Worm (Caenorhabditis elegans) whole organism, dauer: Measurements from ENCODE around the gene str-32.

Source experiments
- unc-62 ChIP-seq: sonication (generic microtip); optimal IDR thresholded peaks from 2 replicates; lab custom pipeline; 2017; ENCODE audit warnings: missing biosample characterization, missing genetic modification reagents, missing genetic modification characterization

Gene str-32

DNA sequence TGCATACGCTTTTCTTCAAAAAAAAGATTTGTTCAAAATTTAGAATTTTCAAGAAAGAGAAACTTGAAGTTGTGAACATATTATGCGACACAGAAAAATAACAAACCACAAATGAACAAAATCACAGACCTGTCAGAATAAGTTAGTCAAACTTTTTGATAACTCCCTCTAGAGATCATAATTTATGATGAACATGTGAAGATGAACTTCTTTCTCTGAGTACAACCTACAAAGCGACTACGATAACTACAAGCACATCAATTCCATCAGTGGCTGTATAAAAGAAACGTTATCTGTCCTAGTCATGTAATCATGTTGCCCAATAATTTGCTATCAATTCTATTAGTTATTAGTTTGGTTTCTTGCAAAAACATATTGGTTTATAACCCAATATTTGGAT lies 14.5 kb upstream of the str-32 start, which contains the start of gene ugt-9:
TSS of gene ugt-9 (plus strand) at position 305 of the 400 bp plus-strand sequence.
- no peak for TF ChIP-seq unc-62 (GFP tag; lab: Kevin White, UChicago)

DNA sequence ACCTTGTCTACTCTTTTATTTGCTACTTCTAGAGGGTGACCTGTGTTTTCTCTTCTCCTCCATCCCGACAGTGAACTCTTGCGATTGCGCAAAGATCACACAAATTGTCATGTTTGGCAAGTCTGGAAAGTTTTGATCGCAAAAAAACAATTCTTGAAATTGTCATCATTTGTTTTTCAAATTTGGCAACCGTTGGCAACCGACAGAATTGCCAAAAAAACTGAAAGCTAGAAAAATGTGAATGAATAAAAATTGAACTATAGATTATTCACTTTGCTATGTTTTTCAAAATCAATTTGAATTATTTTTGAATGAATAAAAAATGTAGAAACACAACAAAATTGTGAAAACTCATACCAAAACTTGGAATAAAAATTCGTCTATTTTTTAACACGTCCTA lies 13.7 kb upstream of the str-32 start, which contains the start of gene ugt-11:
TSS of gene ugt-11 (minus strand) at position 101 of the 400 bp plus-strand sequence.
- no peak for TF ChIP-seq unc-62 (GFP tag; lab: Kevin White, UChicago)

DNA sequence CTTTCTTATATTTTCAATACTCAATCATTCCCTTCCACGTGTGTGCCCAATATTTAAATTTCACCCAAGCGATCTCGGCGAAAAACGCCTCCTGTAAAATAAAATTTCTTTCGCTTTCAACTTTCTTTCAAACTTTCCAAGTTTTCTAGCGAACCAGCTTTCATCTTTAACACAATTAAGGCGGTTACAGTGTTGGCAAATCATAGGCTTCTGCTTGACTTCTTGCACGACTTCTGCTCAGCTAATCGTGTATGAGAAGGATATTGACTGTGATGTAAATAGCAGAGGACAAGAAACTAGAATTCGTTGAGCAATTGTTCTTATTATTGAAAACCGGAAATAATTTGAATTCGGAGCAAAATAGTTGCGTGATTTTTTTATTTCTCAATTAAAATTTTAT lies 10.0 kb upstream of the str-32 start:
- no peak for TF ChIP-seq unc-62 (GFP tag; lab: Kevin White, UChicago)

DNA sequence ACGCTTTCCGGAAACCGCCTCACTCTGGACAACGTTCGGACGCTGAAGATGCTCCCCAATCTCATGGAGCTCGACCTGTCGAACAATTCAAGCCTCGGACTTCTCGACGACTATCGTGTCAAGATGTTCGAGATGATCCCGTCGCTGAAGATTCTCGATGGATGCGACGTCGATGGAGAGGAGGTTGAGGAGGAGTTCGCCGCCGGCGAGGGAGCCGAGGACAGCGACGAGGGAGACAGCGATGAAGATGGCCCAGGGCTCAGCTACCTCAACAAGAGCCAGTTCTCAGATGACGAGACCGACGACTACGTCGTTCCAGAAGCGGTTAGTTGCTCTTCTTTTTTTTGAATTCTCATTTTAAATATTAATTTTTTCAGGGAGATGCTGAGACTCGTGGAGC lies 9.5 kb upstream of the str-32 start:
- TF ChIP-seq unc-62 (GFP tag; lab: Kevin White, UChicago): no peak

DNA sequence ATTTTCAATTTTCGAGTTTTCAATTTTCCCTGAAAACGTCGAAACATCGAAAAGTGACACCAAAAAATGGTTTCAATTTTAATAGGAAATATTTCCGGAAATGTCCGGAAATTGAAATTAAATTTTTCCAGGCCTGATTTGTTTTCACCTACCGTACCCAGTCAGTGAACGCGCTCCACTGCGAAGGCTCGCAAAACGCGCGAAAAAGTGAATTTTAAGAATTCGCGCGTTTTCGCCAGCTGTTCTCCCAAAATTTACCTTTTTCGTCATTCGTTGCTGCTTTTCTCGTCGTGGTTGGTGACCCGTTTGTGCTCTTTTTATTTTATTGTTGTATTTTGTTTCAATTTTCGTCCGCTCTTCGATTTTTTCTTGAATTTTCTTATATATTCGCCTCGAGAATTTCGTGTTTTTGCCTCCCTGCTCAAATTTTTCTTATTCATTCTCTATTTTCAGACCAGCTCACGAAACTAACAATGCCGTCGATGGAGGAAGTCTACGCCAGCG lies 8.8 kb upstream of the str-32 start, which contains the start of gene T19H12.2:
TSS of gene T19H12.2 (plus strand) at position 454 of the 504 bp plus-strand sequence.
- TF ChIP-seq unc-62 (GFP tag; lab: Kevin White, UChicago): no peak

DNA sequence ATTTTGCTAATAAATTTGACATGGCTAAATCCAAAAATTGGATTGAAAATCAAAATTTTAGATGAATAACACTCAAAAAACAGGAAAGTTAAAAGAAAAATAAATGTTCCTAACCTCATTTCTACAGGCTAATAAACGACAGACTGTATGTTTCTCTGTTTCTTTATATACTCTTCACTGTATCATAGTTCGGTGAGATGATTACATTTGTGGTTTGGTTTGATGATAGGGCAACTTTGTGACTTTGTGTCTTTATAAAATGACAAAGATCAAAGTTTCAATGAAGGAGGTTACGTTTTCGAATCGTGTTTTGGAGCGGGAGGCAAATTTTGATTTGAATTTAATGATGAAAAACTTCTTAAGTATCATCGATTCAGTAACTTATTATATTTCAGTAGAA lies 8.2 kb upstream of the str-32 start, which contains the start of gene ugt-12:
TSS of gene ugt-12 (minus strand) at position 153 of the 400 bp plus-strand sequence.
- TF ChIP-seq unc-62 (GFP tag; lab: Kevin White, UChicago): no peak

DNA sequence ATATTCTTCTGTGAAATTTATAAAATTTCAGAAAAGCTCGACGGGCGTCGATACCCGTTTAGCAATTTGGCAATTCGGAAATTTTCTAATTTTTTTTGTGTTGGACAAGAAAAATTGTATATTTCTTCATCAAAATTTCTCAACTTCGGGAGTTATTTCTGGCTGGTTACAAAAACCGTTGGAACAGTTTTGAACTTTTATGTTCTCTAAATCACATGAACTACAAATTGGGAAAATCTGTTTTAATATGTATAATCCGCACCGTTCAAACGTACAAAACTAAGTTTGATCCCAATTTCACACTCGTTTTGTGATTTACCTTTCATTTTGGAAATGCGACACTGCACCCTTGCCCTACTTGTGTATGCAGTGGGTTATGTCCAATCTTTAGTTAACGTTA lies 4.1 kb upstream of the str-32 start, which contains the start of gene T19H12.3:
TSS of gene T19H12.3 (plus strand) at position 301 of the 400 bp plus-strand sequence.
- no peak for TF ChIP-seq unc-62 (GFP tag; lab: Kevin White, UChicago)

DNA sequence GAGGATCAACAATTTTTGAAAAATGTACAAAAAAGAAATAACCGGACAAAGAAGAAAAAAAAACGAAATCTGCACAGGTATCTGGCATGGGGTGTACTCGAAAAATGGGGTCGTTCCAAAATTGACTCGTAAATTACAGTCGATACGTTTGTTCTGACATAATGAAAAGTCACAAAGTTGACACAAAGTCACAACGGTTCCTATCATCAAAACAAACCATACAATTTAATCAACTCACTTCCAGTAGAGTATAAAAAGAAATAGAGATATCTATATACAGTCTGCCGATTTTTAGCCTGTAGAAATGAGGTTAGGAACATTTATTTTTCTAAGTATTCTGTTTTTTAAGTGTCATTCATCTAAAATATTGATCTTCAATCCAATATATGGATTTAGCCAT lies 3.2 kb upstream of the str-32 start, which contains the start of gene T19H12.12:
TSS of gene T19H12.12 (plus strand) at position 301 of the 400 bp plus-strand sequence.
- no peak for TF ChIP-seq unc-62 (GFP tag; lab: Kevin White, UChicago)

DNA sequence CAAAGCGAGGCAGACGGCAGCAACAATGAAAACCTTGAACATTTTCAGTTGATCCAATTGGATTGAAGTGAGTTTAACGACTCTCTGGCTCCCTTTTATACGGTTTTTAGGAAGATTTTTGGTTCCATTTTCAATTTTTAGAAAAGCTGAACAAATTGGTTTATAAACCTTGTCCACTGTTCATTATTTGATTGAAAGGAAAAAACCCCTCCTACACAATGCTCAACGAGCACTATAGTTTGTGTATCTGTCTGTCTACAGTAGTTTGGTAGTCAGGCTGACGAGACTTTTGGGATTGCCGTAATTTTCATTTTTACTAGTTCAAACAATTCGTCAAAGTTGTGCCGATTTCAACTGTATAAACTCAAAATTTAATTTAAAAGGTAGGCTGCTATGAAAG lies 2.0 kb downstream of the str-32 start, which contains the start of gene T19H12.15:
TSS of gene T19H12.15 (minus strand) at position 101 of the 400 bp plus-strand sequence.
- no peak for TF ChIP-seq unc-62 (GFP tag; lab: Kevin White, UChicago)

DNA sequence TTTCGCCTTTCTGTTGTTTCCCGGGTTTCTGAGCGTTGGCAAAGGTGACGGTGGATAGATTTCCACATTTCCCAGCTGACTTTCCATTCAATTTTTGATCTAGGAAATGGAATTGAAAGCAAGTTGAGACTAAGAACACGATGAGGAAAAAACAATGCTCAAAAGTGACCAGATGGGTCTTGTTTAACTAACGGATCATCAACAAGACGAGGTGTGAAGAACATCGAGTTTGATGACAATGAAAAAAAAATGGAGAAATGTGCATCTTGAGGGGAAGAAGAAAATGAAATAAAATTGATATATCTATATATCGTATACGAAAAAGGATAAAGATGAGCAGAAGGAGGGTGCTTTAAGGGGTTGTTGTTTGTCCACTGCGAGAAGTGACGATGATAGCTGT lies 3.7 kb downstream of the str-32 start, which contains the start of gene T19H12.6:
TSS of gene T19H12.6 (minus strand) at position 101 of the 400 bp plus-strand sequence.
- no peak for TF ChIP-seq unc-62 (GFP tag; lab: Kevin White, UChicago)

DNA sequence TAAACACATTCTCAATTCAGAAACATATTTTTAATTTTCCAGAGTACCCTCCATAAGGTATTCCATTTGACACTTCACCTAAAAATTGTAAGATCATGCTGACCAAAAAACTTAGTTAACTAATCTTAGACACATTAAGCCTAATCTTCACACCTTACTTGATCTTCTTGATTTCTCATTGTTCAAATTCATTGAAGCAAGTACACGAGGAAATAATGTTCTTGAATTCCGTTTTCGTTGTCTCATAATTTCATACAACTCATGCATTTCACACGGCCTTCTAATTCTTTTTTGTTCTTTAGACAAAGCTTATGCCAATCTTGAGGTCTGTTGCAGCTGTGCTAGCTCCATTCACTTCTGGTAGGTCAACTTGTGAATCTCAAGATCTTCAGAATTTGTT lies 9.3 kb downstream of the str-32 start, which contains the start of gene srd-33:
TSS of gene srd-33 (plus strand) at position 301 of the 400 bp plus-strand sequence.
- no peak for TF ChIP-seq unc-62 (GFP tag; lab: Kevin White, UChicago)

DNA sequence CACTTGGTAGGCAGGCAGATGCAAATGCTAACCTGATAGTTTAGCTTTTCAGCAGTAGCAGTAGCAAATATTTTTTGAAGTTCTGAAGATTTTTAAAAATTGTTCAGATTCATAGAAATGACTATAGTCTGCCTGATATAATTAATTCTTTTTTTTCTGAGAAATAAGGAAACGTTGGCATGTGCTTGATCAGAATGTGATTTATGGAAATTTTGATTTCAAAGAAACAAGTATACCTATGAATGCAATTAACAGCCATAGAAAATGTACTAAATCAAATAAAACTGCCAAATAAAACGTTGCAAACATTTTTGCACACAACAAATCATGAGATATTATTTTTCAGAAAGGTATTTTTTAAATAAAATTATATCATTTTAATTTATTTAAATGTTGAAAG lies 10.7 kb downstream of the str-32 start:
- TF ChIP-seq unc-62 (GFP tag; lab: Kevin White, UChicago): no peak

DNA sequence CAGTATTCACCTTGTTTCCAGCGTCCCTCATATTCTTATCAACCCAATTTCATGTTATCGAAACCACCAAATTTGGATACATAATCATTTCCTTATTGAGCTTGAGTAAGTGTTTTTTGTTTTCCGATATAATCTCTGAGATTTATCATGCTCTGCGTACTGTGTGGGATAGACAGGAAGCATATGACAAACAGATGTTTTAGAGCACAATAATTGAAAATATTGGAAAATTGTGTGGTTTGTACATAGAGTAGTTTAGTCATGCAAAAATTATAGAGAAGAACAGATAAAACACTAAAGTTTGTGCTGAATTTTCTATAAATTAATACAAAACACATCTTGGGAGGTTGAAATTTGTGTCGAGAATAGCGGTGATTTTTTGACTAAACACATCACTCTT lies 12.6 kb downstream of the str-32 start:
- no peak for TF ChIP-seq unc-62 (GFP tag; lab: Kevin White, UChicago)

DNA sequence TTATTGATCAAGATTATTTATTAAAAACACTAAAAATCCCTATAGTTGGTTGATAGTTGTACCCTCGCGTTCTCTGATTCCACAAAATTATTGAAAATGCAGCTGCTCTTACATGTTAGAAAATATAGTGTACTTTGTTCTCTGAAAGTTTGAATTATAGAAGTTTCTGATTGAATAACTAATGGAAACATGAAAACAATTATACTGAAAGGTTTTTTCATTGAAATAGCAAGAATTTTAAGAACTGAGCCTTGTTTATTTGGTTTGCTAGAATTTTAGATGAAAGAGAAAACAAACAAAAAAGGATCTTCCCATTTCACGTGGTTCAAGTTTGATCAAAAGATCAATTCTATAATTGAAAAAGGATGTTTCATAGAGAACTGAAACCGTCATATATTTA lies 13.7 kb downstream of the str-32 start:
- TF ChIP-seq unc-62 (GFP tag; lab: Kevin White, UChicago): no peak

DNA sequence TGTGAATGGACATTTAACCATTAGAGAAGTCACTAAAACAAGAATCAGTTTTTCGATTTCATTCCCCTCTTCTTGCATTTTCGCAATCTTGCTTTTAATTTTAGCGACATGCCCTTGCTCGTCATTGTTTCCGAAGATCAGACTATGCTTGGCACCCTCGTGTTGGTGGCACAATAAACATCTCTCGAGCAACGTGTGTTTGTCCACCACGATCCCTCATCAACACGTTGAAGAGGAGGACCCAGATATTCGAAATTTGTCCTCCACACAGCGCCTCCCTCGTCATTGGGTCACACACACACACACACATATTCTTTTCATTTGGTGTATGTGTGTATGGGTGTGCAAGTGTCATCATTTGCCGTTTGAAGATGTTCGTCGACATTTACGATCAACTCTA lies 15.9 kb downstream of the str-32 start, which contains the start of gene srd-32:
TSS of gene srd-32 (plus strand) at position 301 of the 400 bp plus-strand sequence.
- TF ChIP-seq unc-62 (GFP tag; lab: Kevin White, UChicago): no peak

DNA sequence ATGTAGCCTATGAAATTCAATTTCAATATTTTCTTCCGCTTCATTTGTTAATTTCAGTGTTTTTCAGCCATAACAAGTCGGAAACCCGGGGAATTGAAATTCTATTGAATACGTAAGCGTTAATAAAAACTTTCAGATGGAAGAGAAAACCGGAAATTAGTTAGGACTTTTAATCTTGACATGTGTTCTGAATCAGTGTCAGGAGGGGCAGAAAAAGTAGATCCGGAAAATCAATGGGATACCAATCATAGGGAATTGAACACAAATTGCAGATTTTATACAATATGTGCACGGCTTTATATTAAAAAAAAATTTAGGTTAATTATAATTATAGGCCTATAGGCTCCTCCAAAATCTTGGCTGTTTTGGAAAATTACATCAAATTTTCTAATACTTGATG lies 16.9 kb downstream of the str-32 start:
- no peak for TF ChIP-seq unc-62 (GFP tag; lab: Kevin White, UChicago)

DNA sequence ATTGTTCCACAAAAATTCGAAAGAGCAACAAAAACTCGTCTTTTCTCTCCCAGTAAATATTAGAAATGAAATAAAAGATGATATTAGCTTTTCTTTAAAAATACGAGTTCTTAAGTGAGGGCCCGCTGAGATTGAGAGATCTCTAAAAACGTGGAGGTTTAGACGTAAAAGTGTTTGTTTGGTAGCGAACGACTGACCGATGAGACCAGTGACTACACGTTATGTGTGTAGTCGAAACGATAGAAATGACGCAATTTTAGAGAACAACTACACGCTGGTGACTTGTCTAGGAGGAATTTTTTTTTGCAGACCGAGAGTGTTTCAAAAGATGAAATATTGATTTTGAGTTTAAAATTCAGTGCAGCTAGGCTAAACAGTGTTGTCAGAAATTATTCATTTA lies 18.5 kb downstream of the str-32 start, which contains the start of gene C37H5.13:
TSS of gene C37H5.13 (minus strand) at position 229 of the 400 bp plus-strand sequence.
- TF ChIP-seq unc-62 (GFP tag; lab: Kevin White, UChicago): no peak
